Fruit fly (Drosophila melanogaster) whole organism, embryonic: ENCODE data around the gene Scm.

Source experiments
- CG10209 ChIP-seq: fragments of 200-800 bp; sonication (Bioruptor generic); optimal IDR thresholded peaks from 3 replicates; lab custom pipeline; 2017; ENCODE audit warnings: missing biosample characterization, mild to moderate bottlenecking, missing genetic modification characterization, missing genetic modification reagents
- CG12155 ChIP-seq: fragments of 200-800 bp; sonication (Bioruptor generic); optimal IDR thresholded peaks from 3 replicates; lab custom pipeline; 2016; ENCODE audit warnings: missing biosample characterization, missing genetic modification characterization
- CG13287 ChIP-seq: fragments of 200-800 bp; sonication (Bioruptor generic); IDR thresholded peaks from 2 replicates; pipeline ENCODE4 v1.3.6; 2022; ENCODE audit warnings: missing biosample characterization, missing genetic modification characterization; ENCODE audit not compliant: partially characterized antibody
- CG14014 ChIP-seq: fragments of 200-800 bp; sonication (Bioruptor generic); IDR thresholded peaks from 2 replicates; pipeline ENCODE4 v1.3.6; 2022; ENCODE audit warnings: missing biosample characterization, missing genetic modification characterization
- CG1647 ChIP-seq: fragments of 200-800 bp; sonication (Bioruptor generic); optimal IDR thresholded peaks from 3 replicates; lab custom pipeline; 2016; ENCODE audit warnings: missing biosample characterization, missing genetic modification characterization
- CG17361 ChIP-seq: fragments of 200-800 bp; sonication (Bioruptor generic); IDR thresholded peaks from 3 replicates; pipeline ENCODE4 v1.3.6; 2022; ENCODE audit warnings: missing biosample characterization, missing genetic modification characterization
- CG2116 ChIP-seq: fragments of 200-800 bp; sonication (Bioruptor generic); optimal IDR thresholded peaks from 3 replicates; lab custom pipeline; 2018; ENCODE audit warnings: missing biosample characterization, mild to moderate bottlenecking, missing genetic modification characterization
- CG30403 ChIP-seq: fragments of 200-800 bp; sonication (Bioruptor generic); optimal IDR thresholded peaks from 3 replicates; lab custom pipeline; 2016; ENCODE audit warnings: missing biosample characterization, missing genetic modification characterization
- CG32532 ChIP-seq: fragments of 200-800 bp; sonication (Bioruptor generic); IDR thresholded peaks from 2 replicates; pipeline ENCODE4 v1.3.6; 2022; ENCODE audit warnings: missing biosample characterization, missing genetic modification characterization
- CG34224 ChIP-seq: fragments of 200-800 bp; sonication (Bioruptor generic); IDR thresholded peaks from 3 replicates; pipeline ENCODE4 v1.3.6; 2022; ENCODE audit warnings: missing biosample characterization, missing genetic modification characterization; ENCODE audit not compliant: partially characterized antibody
- CG34422 ChIP-seq: fragments of 200-800 bp; sonication (Bioruptor generic); IDR thresholded peaks from 3 replicates; pipeline ENCODE4 v1.3.6; 2022; ENCODE audit warnings: missing biosample characterization, missing genetic modification characterization
- CG3847 ChIP-seq: fragments of 200-800 bp; sonication (Bioruptor generic); IDR thresholded peaks from 2 replicates; pipeline ENCODE4 v1.3.6; 2022; ENCODE audit warnings: missing biosample characterization, missing genetic modification characterization
- CG42726 ChIP-seq: fragments of 200-800 bp; sonication (Bioruptor generic); IDR thresholded peaks from 2 replicates; pipeline ENCODE4 v1.3.6; 2022; ENCODE audit warnings: missing biosample characterization, missing genetic modification characterization; ENCODE audit not compliant: partially characterized antibody
- CG4424 ChIP-seq: fragments of 200-800 bp; sonication (Bioruptor generic); optimal IDR thresholded peaks from 3 replicates; lab custom pipeline; 2016; ENCODE audit warnings: missing biosample characterization, missing genetic modification characterization
- CG6791 ChIP-seq: fragments of 200-800 bp; sonication (Bioruptor generic); IDR thresholded peaks from 3 replicates; pipeline ENCODE4 v1.3.6; 2022; ENCODE audit warnings: missing biosample characterization, missing genetic modification characterization; ENCODE audit not compliant: partially characterized antibody
- CG8089 ChIP-seq: fragments of 200-800 bp; sonication (Bioruptor generic); optimal IDR thresholded peaks from 3 replicates; lab custom pipeline; 2016; ENCODE audit warnings: missing biosample characterization, missing genetic modification characterization
- CG9609 ChIP-seq: fragments of 200-800 bp; sonication (Bioruptor generic); optimal IDR thresholded peaks from 3 replicates; lab custom pipeline; 2016; ENCODE audit warnings: missing biosample characterization, missing genetic modification characterization
- CoRest ChIP-seq: fragments of 200-800 bp; sonication (Bioruptor generic); optimal IDR thresholded peaks from 3 replicates; lab custom pipeline; 2018; ENCODE audit warnings: missing biosample characterization, mild to moderate bottlenecking, missing genetic modification characterization, moderate library complexity
- Dbx ChIP-seq: fragments of 200-800 bp; sonication (Bioruptor generic); IDR thresholded peaks from 3 replicates; pipeline ENCODE4 v1.3.6; 2022; ENCODE audit warnings: missing biosample characterization, missing genetic modification characterization
- Doc3 ChIP-seq: fragments of 200-800 bp; sonication (Bioruptor generic); IDR thresholded peaks from 3 replicates; pipeline ENCODE4 v1.3.6; 2022; ENCODE audit warnings: missing biosample characterization, missing genetic modification characterization; ENCODE audit not compliant: partially characterized antibody
- ERR ChIP-seq: fragments of 200-800 bp; sonication (Bioruptor generic); optimal IDR thresholded peaks from 2 replicates; lab custom pipeline; 2016; ENCODE audit warnings: missing biosample characterization, missing genetic modification characterization
- Ets65A ChIP-seq: fragments of 200-800 bp; sonication (Bioruptor generic); peaks from one replicate; lab custom pipeline; 2016; ENCODE audit warnings: missing biosample characterization, missing genetic modification characterization
- HLH4C ChIP-seq: fragments of 200-800 bp; sonication (Bioruptor generic); IDR thresholded peaks from 3 replicates; pipeline ENCODE4 v1.3.6; 2022; ENCODE audit warnings: missing biosample characterization, missing genetic modification characterization; ENCODE audit not compliant: partially characterized antibody
- Max ChIP-seq: fragments of 200-800 bp; sonication (Bioruptor generic); optimal IDR thresholded peaks from 2 replicates; lab custom pipeline; 2016; ENCODE audit warnings: missing biosample characterization, mild to moderate bottlenecking, missing genetic modification characterization
- Med ChIP-seq: fragments of 200-800 bp; sonication (Bioruptor generic); peaks from one replicate; lab custom pipeline; 2016; ENCODE audit warnings: missing biosample characterization, missing genetic modification characterization, mild to moderate bottlenecking, inconsistent platforms, moderate library complexity
- Sox100B ChIP-seq: fragments of 200-800 bp; sonication (Bioruptor generic); optimal IDR thresholded peaks from 3 replicates; lab custom pipeline; 2018; ENCODE audit warnings: missing biosample characterization, mild to moderate bottlenecking, missing genetic modification characterization
- amos ChIP-seq: fragments of 200-800 bp; sonication (Bioruptor generic); IDR thresholded peaks from 2 replicates; pipeline ENCODE4 v1.3.6; 2022; ENCODE audit warnings: missing biosample characterization, missing genetic modification characterization; ENCODE audit not compliant: partially characterized antibody
- chinmo ChIP-seq: fragments of 200-800 bp; sonication (Bioruptor generic); IDR thresholded peaks from 4 replicates; pipeline ENCODE4 v1.3.6; 2022; ENCODE audit warnings: missing biosample characterization, missing genetic modification characterization; ENCODE audit not compliant: partially characterized antibody
- ci ChIP-seq: fragments of 200-800 bp; sonication (Bioruptor generic); IDR thresholded peaks from 3 replicates; pipeline ENCODE4 v1.3.6; 2022; ENCODE audit warnings: missing biosample characterization, missing genetic modification characterization
- crol ChIP-seq: fragments of 200-800 bp; sonication (Bioruptor generic); IDR thresholded peaks from 2 replicates; pipeline ENCODE4 v1.3.6; 2022; ENCODE audit warnings: missing biosample characterization, missing genetic modification characterization
- ftz-f1 ChIP-seq: fragments of 200-800 bp; sonication (Bioruptor generic); optimal IDR thresholded peaks from 2 replicates; lab custom pipeline; 2016; ENCODE audit warnings: missing biosample characterization, missing genetic modification characterization
- jing ChIP-seq: fragments of 200-800 bp; sonication (Bioruptor generic); optimal IDR thresholded peaks from 2 replicates; lab custom pipeline; 2018; ENCODE audit warnings: missing biosample characterization, mild to moderate bottlenecking, missing genetic modification characterization
- lov ChIP-seq, 2 experiments: fragments of 200-800 bp in 1 of 2; fragments of >200 bp in 1 of 2; sonication (Bioruptor generic) in 1 of 2; IDR thresholded peaks in 1 of 2; optimal IDR thresholded peaks in 1 of 2; 2 replicates in 1 of 2; 3 replicates in 1 of 2; pipeline versions ENCODE4 v1.3.6 to Lab custom; 2017 to 2022; ENCODE audit warnings: missing biosample characterization in 1 of 2, missing genetic modification characterization in 1 of 2
- maf-S ChIP-seq: fragments of 200-800 bp; sonication (Bioruptor generic); optimal IDR thresholded peaks from 2 replicates; lab custom pipeline; 2016; ENCODE audit warnings: missing biosample characterization, missing genetic modification characterization
- onecut ChIP-seq: fragments of 200-800 bp; sonication (Bioruptor generic); IDR thresholded peaks from 2 replicates; pipeline ENCODE4 v1.3.6; 2022; ENCODE audit warnings: missing biosample characterization, missing genetic modification characterization
- otp ChIP-seq: fragments of 200-800 bp; sonication (Bioruptor generic); IDR thresholded peaks from 3 replicates; pipeline ENCODE4, ENCODE4 v1.3.6; 2022; ENCODE audit warnings: missing biosample characterization, missing genetic modification characterization
- pan ChIP-seq, 4 experiments: fragments of >200 bp in 3 of 4; fragments of 200-800 bp in 1 of 4; sonication (Bioruptor generic) in 1 of 4; optimal IDR thresholded peaks in 3 of 4; IDR thresholded peaks in 1 of 4; 2 replicates each; pipeline versions ENCODE4 v1.3.6 to Lab custom; 2017 to 2022; ENCODE audit warnings: missing biosample characterization in 2 of 4, missing genetic modification characterization in 2 of 4, mixed read lengths in 1 of 4
- prd ChIP-seq, 3 experiments: fragments of >200 bp in 2 of 3; fragments of 200-800 bp in 1 of 3; sonication (Bioruptor generic) in 1 of 3; optimal IDR thresholded peaks in 2 of 3; IDR thresholded peaks in 1 of 3; 2 replicates in 2 of 3; 3 replicates in 1 of 3; pipeline versions ENCODE4 v1.3.6 to Lab custom; 2017 to 2022; ENCODE audit warnings: missing biosample characterization in 1 of 3, missing genetic modification characterization in 1 of 3
- sens ChIP-seq: fragments of 200-800 bp; sonication (Bioruptor generic); peaks from one replicate; lab custom pipeline; 2016; ENCODE audit warnings: missing biosample characterization, missing genetic modification characterization
- sisA ChIP-seq: fragments of 200-800 bp; sonication (Bioruptor generic); IDR thresholded peaks from 2 replicates; pipeline ENCODE4 v1.3.6; 2022; ENCODE audit warnings: missing biosample characterization, missing genetic modification characterization
- stc ChIP-seq: fragments of 200-800 bp; sonication (Bioruptor generic); IDR thresholded peaks from 2 replicates; pipeline ENCODE4 v1.3.6; 2022; ENCODE audit warnings: missing biosample characterization, missing genetic modification characterization
- tll ChIP-seq, 2 experiments: fragments of 200-800 bp in 1 of 2; fragments of >200 bp in 1 of 2; sonication (Bioruptor generic) in 1 of 2; optimal IDR thresholded peaks; 2 replicates each; lab custom pipeline; 2017 to 2019; ENCODE audit warnings: missing biosample characterization in 2 of 2, missing genetic modification characterization in 2 of 2, mild to moderate bottlenecking in 1 of 2, moderate library complexity in 1 of 2
- tna ChIP-seq: fragments of 200-800 bp; sonication (Bioruptor generic); IDR thresholded peaks from 2 replicates; pipeline ENCODE4 v1.3.6; 2022; ENCODE audit warnings: missing biosample characterization, missing genetic modification characterization; ENCODE audit not compliant: partially characterized antibody
- unc-4 ChIP-seq: fragments of 200-800 bp; sonication (Bioruptor generic); IDR thresholded peaks from 2 replicates; pipeline ENCODE4 v1.3.6; 2022; ENCODE audit warnings: missing biosample characterization, missing genetic modification characterization; ENCODE audit not compliant: partially characterized antibody
- vvl ChIP-seq: fragments of 200-800 bp; sonication (Bioruptor generic); IDR thresholded peaks from 2 replicates; pipeline ENCODE4 v1.3.6; 2022; ENCODE audit warnings: missing biosample characterization, missing genetic modification characterization
- zen2 ChIP-seq: fragments of 200-800 bp; sonication (Bioruptor generic); IDR thresholded peaks from 3 replicates; pipeline ENCODE4 v1.3.6; 2022; ENCODE audit warnings: missing biosample characterization, missing genetic modification characterization; ENCODE audit not compliant: partially characterized antibody

Scm gene

DNA sequence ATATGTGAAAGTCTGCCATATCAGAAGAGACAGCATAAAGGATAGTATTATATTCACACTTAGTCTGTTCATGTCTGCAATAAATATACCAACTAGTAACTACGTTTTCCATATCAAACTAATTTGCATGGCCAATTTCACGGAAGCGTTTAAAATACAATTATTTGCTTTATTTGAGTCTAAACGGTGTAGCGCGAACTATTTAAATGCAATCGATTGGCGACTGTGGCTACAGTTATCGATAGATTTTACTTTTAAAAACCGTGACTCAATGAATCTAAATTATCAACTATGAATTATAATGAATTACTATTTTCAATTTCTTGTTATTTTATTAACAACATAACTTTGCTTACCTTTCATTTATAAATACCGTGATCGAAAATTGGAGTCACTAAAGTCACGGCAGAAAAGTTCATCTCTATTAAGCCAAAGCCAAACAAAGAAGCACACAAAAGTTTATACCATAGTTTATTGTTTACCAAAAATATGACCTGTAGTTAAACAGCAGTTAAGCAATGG is 10.5 kb downstream of the Scm start, which contains the start of the genes CG9427 and CG8319 (continued):
- TF ChIP-seq zen2 (GFP tag; lab: Robert Waterston, UW) = peak; percentile 57; the same call in 1 of the 3 replicates
- TF ChIP-seq CG4424 = peak; percentile 70
- no peak for TF ChIP-seq stc (GFP tag; lab: Robert Waterston, UW)
- TF ChIP-seq otp (GFP tag; lab: Robert Waterston, UW) = no peak
- peak; percentile 94 for TF ChIP-seq sens (GFP tag; lab: Kevin White, UChicago)
- TF ChIP-seq unc-4 (GFP tag; lab: Robert Waterston, UW) = peak; percentile 95
- TF ChIP-seq CG32532 (GFP tag; lab: Robert Waterston, UW) = peak; percentile 60
- TF ChIP-seq CoRest (tag; lab: Kevin White, UChicago) = peak; percentile 76
- no peak for TF ChIP-seq prd (optimal IDR thresholded peaks at IDR 0.05; lab: Kevin White, UChicago)
- TF ChIP-seq prd (GFP tag; IDR thresholded peaks at IDR 0.05; lab: Robert Waterston, UW) = peak; percentile 80
- TF ChIP-seq maf-S (GFP tag; lab: Kevin White, UChicago) = peak; percentile 20
- TF ChIP-seq HLH4C (GFP tag; lab: Robert Waterston, UW) = peak; percentile 88
- peak; percentile 81 for TF ChIP-seq CG30403 (GFP tag; lab: Kevin White, UChicago)
- TF ChIP-seq CG8089 (GFP tag; lab: Kevin White, UChicago) = no peak
- peak; percentile 73; the same call in 2 of the 3 replicates for TF ChIP-seq CG6791 (GFP tag; lab: Robert Waterston, UW)
- TF ChIP-seq CG2116 (GFP tag; lab: Kevin White, UChicago) = peak; percentile 92
- peak; percentile 51; the same call in 1 of the 2 replicates for TF ChIP-seq CG14014 (GFP tag; lab: Robert Waterston, UW)
- TF ChIP-seq tll (GFP tag; optimal IDR thresholded peaks at IDR 0.05; lab: Kevin White, UChicago) = peak in 1 of 2 experiments; percentile 94
- peak; percentile 67; the same call in 2 of the 3 replicates for TF ChIP-seq CG17361 (GFP tag; lab: Robert Waterston, UW)
- TF ChIP-seq Doc3 (GFP tag; lab: Robert Waterston, UW) = peak; percentile 92
- TF ChIP-seq onecut = no peak
- peak; percentile 65; the same call in 1 of the 2 replicates for TF ChIP-seq tna (GFP tag; lab: Robert Waterston, UW)
- TF ChIP-seq CG12155 (GFP tag; lab: Kevin White, UChicago) = peak; percentile 74
- peak; percentile 47 for TF ChIP-seq CG9609 (GFP tag; lab: Kevin White, UChicago)
- no peak for TF ChIP-seq pan (optimal IDR thresholded peaks at IDR 0.05; lab: Kevin White, UChicago)
- TF ChIP-seq pan (GFP tag; optimal IDR thresholded peaks at IDR 0.05 in 1 of 2, IDR thresholded peaks at IDR 0.05 in 1 of 2) = peak in 1 of 2 experiments; percentile 9
- TF ChIP-seq ERR (GFP tag; lab: Kevin White, UChicago) = peak; percentile 29
- peak; percentile 55 for TF ChIP-seq CG3847 (GFP tag; lab: Robert Waterston, UW)
- peak; percentile 45 for TF ChIP-seq CG10209 (GFP tag; lab: Kevin White, UChicago)
- peak; percentile 63 for TF ChIP-seq Max (GFP tag; lab: Kevin White, UChicago)
- peak; percentile 48; the same call in 1 of the 2 replicates for TF ChIP-seq sisA (GFP tag; lab: Robert Waterston, UW)
- TF ChIP-seq crol = no peak

DNA sequence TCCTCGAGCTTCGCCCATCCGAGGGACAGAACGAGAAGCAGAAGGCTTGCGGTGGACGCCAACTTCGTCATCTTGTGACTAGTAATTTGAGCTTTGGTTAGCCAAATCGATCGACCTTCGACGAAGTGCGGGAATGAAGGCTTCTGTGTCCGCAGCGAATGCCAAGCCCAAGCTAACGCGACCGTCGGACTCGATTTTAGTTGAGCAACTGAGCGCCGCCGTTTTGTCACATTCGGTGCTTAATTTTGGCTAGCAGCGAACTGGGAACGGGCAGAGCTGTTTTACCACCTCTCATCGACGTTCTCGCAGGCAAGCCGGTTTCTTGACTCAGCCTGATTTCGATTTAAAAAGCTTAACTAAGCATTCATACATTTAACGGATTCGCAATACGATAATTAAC is 11.1 kb downstream of the Scm start:
- TF ChIP-seq tna (GFP tag; lab: Robert Waterston, UW) (peak; percentile 15; the same call in 1 of the 2 replicates), CG42726 (0 out of 2 replicates have a peak, but pooled peaks have one; percentile 35), ftz-f1 (GFP tag; lab: Kevin White, UChicago) (peak; percentile 57), amos (GFP tag; lab: Robert Waterston, UW) (peak; percentile 15; the same call in 1 of the 2 replicates), Sox100B (GFP tag; lab: Kevin White, UChicago) (no peak), Ets65A (GFP tag; lab: Kevin White, UChicago) (no peak), CG34224 (peak; percentile 10; the same call in 1 of the 3 replicates), CG34422 (GFP tag; lab: Robert Waterston, UW) (0 out of 3 replicates have a peak, but pooled peaks have one; percentile 8), CG1647 (no peak), vvl (GFP tag; lab: Robert Waterston, UW) (0 out of 2 replicates have a peak, but pooled peaks have one; percentile 13), jing (no peak), lov (optimal IDR thresholded peaks at IDR 0.05; lab: Kevin White, UChicago) (no peak), lov (GFP tag; IDR thresholded peaks at IDR 0.05; lab: Robert Waterston, UW) (0 out of 3 replicates have a peak, but pooled peaks have one; percentile 57), Med (GFP tag; lab: Kevin White, UChicago) (peak; percentile 57), ci (GFP tag; lab: Robert Waterston, UW) (no peak), CG13287 (GFP tag; lab: Robert Waterston, UW) (peak; percentile 9; the same call in 1 of the 2 replicates), Dbx (peak; percentile 27; the same call in 1 of the 3 replicates), chinmo (GFP tag; lab: Robert Waterston, UW) (peak; percentile 84)
